Worm (Caenorhabditis elegans) whole organism, L4/young adult: Measurements from ENCODE around the gene pfk-1.2.

Experiments used
- dao-5 ChIP-seq: sonication (generic microtip); optimal IDR thresholded peaks from 2 replicates; lab custom pipeline; 2016; ENCODE audit warnings: missing genotype, missing genetic modification characterization, moderate library complexity, missing compliant biosample characterization
- him-1 ChIP-seq: sonication (generic microtip); optimal IDR thresholded peaks from 2 replicates; lab custom pipeline; 2016; ENCODE audit warnings: missing genotype, missing genetic modification reagents, missing genetic modification characterization, missing compliant biosample characterization

ce11 chrV:9546042-9546581 lies 14.5 kb downstream of the pfk-1.2 start, which contains the start of gene C50F4.6:
- TF ChIP-seq him-1 = no peak
- TF ChIP-seq dao-5 (tag; lab: Kevin White, UChicago) = no peak
